Worm (Caenorhabditis elegans) whole organism, late embryonic: ENCODE data around the gene ZK121.2.

Experiments used
- K09A11.1 ChIP-seq: sonication (generic microtip); optimal IDR thresholded peaks from 2 replicates; lab custom pipeline; 2017; ENCODE audit warnings: antibody characterized with exemption, mild to moderate bottlenecking, missing genetic modification characterization, missing compliant biosample characterization; ENCODE audit not compliant: insufficient read depth
- ceh-18 ChIP-seq: sonication (generic microtip); optimal IDR thresholded peaks from 2 replicates; lab custom pipeline; 2016; ENCODE audit warnings: missing genetic modification characterization, missing compliant biosample characterization
- ceh-31 ChIP-seq: sonication (generic microtip); optimal IDR thresholded peaks from 2 replicates; lab custom pipeline; 2016; ENCODE audit warnings: missing genetic modification characterization, missing compliant biosample characterization
- elt-2 ChIP-seq: sonication (generic microtip); optimal IDR thresholded peaks from 2 replicates; lab custom pipeline; 2016; ENCODE audit warnings: missing genetic modification reagents, missing genetic modification characterization, missing compliant biosample characterization
- eyg-1 ChIP-seq: sonication (generic microtip); optimal IDR thresholded peaks from 2 replicates; lab custom pipeline; 2016; ENCODE audit warnings: missing genotype, missing genetic modification characterization, missing compliant biosample characterization
- fkh-10 ChIP-seq: fragments of 150-350 bp; optimal IDR thresholded peaks from 2 replicates; lab custom pipeline; 2014; ENCODE audit warnings: missing biosample characterization, missing genetic modification reagents, missing genetic modification characterization
- hlh-30 ChIP-seq: sonication (generic microtip); optimal IDR thresholded peaks from 2 replicates; lab custom pipeline; 2017; ENCODE audit warnings: antibody characterized with exemption, missing genetic modification characterization, missing compliant biosample characterization; ENCODE audit not compliant: insufficient read depth
- lim-6 ChIP-seq: sonication (generic microtip); optimal IDR thresholded peaks from 2 replicates; lab custom pipeline; 2016; ENCODE audit warnings: missing genetic modification characterization, missing compliant biosample characterization
- npax-4 ChIP-seq: sonication (generic microtip); optimal IDR thresholded peaks from 2 replicates; lab custom pipeline; 2016; ENCODE audit warnings: missing genetic modification characterization, missing compliant biosample characterization
- pqm-1 ChIP-seq: sonication (generic microtip); optimal IDR thresholded peaks from 2 replicates; lab custom pipeline; 2016; ENCODE audit warnings: missing genetic modification characterization, missing compliant biosample characterization

ce11 chrIII:5343555-5343954, 2.1 kb downstream of the ZK121.2 start:
- no peak for TF ChIP-seq pqm-1 (tag; lab: Kevin White, UChicago)
- TF ChIP-seq K09A11.1 (tag; lab: Kevin White, UChicago) = no peak
- TF ChIP-seq elt-2 (tag; lab: Kevin White, UChicago) = no peak
- no peak for TF ChIP-seq lim-6 (tag; lab: Kevin White, UChicago)
- TF ChIP-seq ceh-31 = no peak
- no peak for TF ChIP-seq ceh-18 (tag; lab: Kevin White, UChicago)
- no peak for TF ChIP-seq npax-4 (tag; lab: Kevin White, UChicago)
- no peak for TF ChIP-seq hlh-30 (tag; lab: Kevin White, UChicago)
- no peak for TF ChIP-seq fkh-10 (GFP tag; lab: Kevin White, UChicago)
- TF ChIP-seq eyg-1 (tag; lab: Kevin White, UChicago) = no peak
